Fruit fly (Drosophila melanogaster) whole organism, larva: ENCODE data around the gene Mical.
A peak's percentile ranks its signal among the peaks of the same experiment; 100 is the strongest.

ENCODE experiments used
- noc ChIP-seq: fragments of 200-800 bp; sonication (Bioruptor generic); optimal IDR thresholded peaks from 3 replicates; lab custom pipeline; 2019; ENCODE audit warnings: missing biosample characterization, mild to moderate bottlenecking, missing genetic modification characterization, moderate library complexity

The Mical gene

dm6 chr3R:10052695-10053382 lies 10.1 kb upstream of the Mical start, which contains the start of the genes Fancl and Npc2e:
Fancl (minus strand) TSS chr3R:10052869.
Npc2e (plus strand) TSS chr3R:10053332.
- TF ChIP-seq noc (tag; lab: Kevin White, UChicago), result no peak

- TF ChIP-seq noc (tag; lab: Kevin White, UChicago), result no peak
Measured at dm6 chr3R:10048842-10049527, 6.3 kb upstream of the Mical start, which contains the start of gene ohgt. ohgt (plus strand) TSS chr3R:10049199.

- no peak for TF ChIP-seq noc (tag; lab: Kevin White, UChicago)
Measured at dm6 chr3R:10048775-10048841, 5.9 kb upstream of the Mical start, which contains the start of gene CG12811. CG12811 (minus strand) TSS chr3R:10048797.

dm6 chr3R:10048035-10048774 lies 5.5 kb upstream of the Mical start:
- TF ChIP-seq noc (tag; lab: Kevin White, UChicago), result peak; percentile 65

dm6 chr3R:10045343-10045742 lies 2.6 kb upstream of the Mical start, which contains the start of the genes CG11722 and mtTFB2:
CG11722 (minus strand) TSS chr3R:10045542.
mtTFB2 (plus strand) TSS chr3R:10045574.
- no peak for TF ChIP-seq noc (tag; lab: Kevin White, UChicago)

- no peak for TF ChIP-seq noc (tag; lab: Kevin White, UChicago)
Measured at dm6 chr3R:10042024-10042663, 551 bp downstream of the Mical start.

- TF ChIP-seq noc (tag; lab: Kevin White, UChicago), result no peak
Measured at dm6 chr3R:10040505-10040904, 2.2 kb downstream of the Mical start.

dm6 chr3R:10039188-10039587 lies 3.5 kb downstream of the Mical start:
- TF ChIP-seq noc (tag; lab: Kevin White, UChicago), result no peak

dm6 chr3R:10035765-10036164 lies 6.9 kb downstream of the Mical start:
- TF ChIP-seq noc (tag; lab: Kevin White, UChicago), result no peak

dm6 chr3R:10034995-10035446 lies 7.7 kb downstream of the Mical start:
- TF ChIP-seq noc (tag; lab: Kevin White, UChicago), result no peak

- TF ChIP-seq noc (tag; lab: Kevin White, UChicago), result no peak
Measured at dm6 chr3R:10032951-10033720, 9.6 kb downstream of the Mical start.

- TF ChIP-seq noc (tag; lab: Kevin White, UChicago), result no peak
Measured at dm6 chr3R:10031480-10031879, 11.2 kb downstream of the Mical start.

dm6 chr3R:10028378-10028777 lies 14.3 kb downstream of the Mical start:
- TF ChIP-seq noc (tag; lab: Kevin White, UChicago), result no peak

dm6 chr3R:10025050-10025449 lies 17.6 kb downstream of the Mical start, which contains the start of gene CG31407:
CG31407 (minus strand) TSS chr3R:10025150.
- no peak for TF ChIP-seq noc (tag; lab: Kevin White, UChicago)

dm6 chr3R:10024032-10024712 lies 18.5 kb downstream of the Mical start:
- TF ChIP-seq noc (tag; lab: Kevin White, UChicago), result no peak
